Worm (Caenorhabditis elegans) whole organism, midembryonic: ENCODE measurements around the gene hpd-1.

Experiments used
- T22C8.4 ChIP-seq: fragments of 200-800 bp; sonication (Bioruptor generic); IDR thresholded peaks from 2 replicates; pipeline ENCODE4 v1.3.6; 2022; ENCODE audit warnings: missing genetic modification characterization, missing compliant biosample characterization
- cog-1 ChIP-seq: sonication (generic microtip); optimal IDR thresholded peaks from 2 replicates; lab custom pipeline; 2016; ENCODE audit warnings: missing genetic modification characterization, missing compliant biosample characterization
- flt-1 ChIP-seq: fragments of 200-800 bp; sonication (Bioruptor generic); IDR thresholded peaks from 2 replicates; pipeline ENCODE4 v1.3.6; 2022; ENCODE audit warnings: missing genetic modification characterization, missing compliant biosample characterization
- med-1 ChIP-seq: sonication (generic microtip); optimal IDR thresholded peaks from 2 replicates; lab custom pipeline; 2017; ENCODE audit warnings: missing genetic modification characterization, mild to moderate bottlenecking, missing compliant biosample characterization, antibody characterized with exemption, missing genetic modification reagents; ENCODE audit not compliant: insufficient read depth
- tab-1 ChIP-seq: fragments of 200-800 bp; sonication (Bioruptor generic); IDR thresholded peaks from 2 replicates; pipeline ENCODE4 v1.3.6; 2022; ENCODE audit warnings: missing genetic modification characterization, missing compliant biosample characterization
- ztf-23 ChIP-seq: fragments of 200-800 bp; sonication (Bioruptor generic); IDR thresholded peaks from 2 replicates; pipeline ENCODE4 v1.3.6; 2022; ENCODE audit warnings: missing genetic modification reagents, missing genetic modification characterization, missing compliant biosample characterization
- ztf-29 ChIP-seq: fragments of 200-800 bp; sonication (Bioruptor generic); IDR thresholded peaks from 2 replicates; pipeline ENCODE4 v1.3.6; 2022; ENCODE audit warnings: missing genetic modification reagents, missing genetic modification characterization, missing compliant biosample characterization

- TF ChIP-seq flt-1 (no peak), T22C8.4 (GFP tag; lab: Robert Waterston, UW) (no peak), med-1 (GFP tag; lab: Kevin White, UChicago) (no peak), tab-1 (GFP tag; lab: Robert Waterston, UW) (no peak), ztf-23 (GFP tag; lab: Robert Waterston, UW) (no peak), cog-1 (tag; lab: Kevin White, UChicago) (no peak), ztf-29 (GFP tag; lab: Robert Waterston, UW) (no peak)
Measured at ce11 chrIII:10519615-10520014, 15.7 kb upstream of the hpd-1 start.
